Comparison of ENCODE assay signal across 5 fruit fly cellular contexts in genomic region chr3R:10356563-10357363, dm6.
TF ChIP-seq lines count a peak whose summit lies in the region.

No protein-coding gene starts in this region.

- no peak for TF ChIP-seq CTCF in whole organism, embryonic (GFP tag; optimal IDR thresholded peaks at IDR 0.05; lab: Kevin White, UChicago)

TF ChIP-seq in whole organism, adult, 20 proteins besides CTCF, POLR2A, EP300 and RAD21:
- TF ChIP-seq kay (GFP tag; lab: Kevin White, UChicago; ENCODE audit: borderline replicate concordance) (peak; percentile 51), CG7101 (tag; optimal IDR thresholded peaks at IDR 0.05; lab: Kevin White, UChicago) (peak; percentile 8), Hr96 (GFP tag; optimal IDR thresholded peaks at IDR 0.05; lab: Kevin White, UChicago) (peak; percentile 13), cic (GFP tag; optimal IDR thresholded peaks at IDR 0.05; lab: Kevin White, UChicago) (no peak), CG7045 (GFP tag; optimal IDR thresholded peaks at IDR 0.05; lab: Kevin White, UChicago) (no peak), tj (GFP tag; optimal IDR thresholded peaks at IDR 0.05; lab: Kevin White, UChicago) (no peak), pad (GFP tag; optimal IDR thresholded peaks at IDR 0.05; lab: Kevin White, UChicago) (peak; percentile 94), CG11617 (GFP tag; optimal IDR thresholded peaks at IDR 0.05; lab: Kevin White, UChicago) (peak; percentile 14)

TF ChIP-seq in whole organism, embryonic, 481 proteins besides CTCF, POLR2A, EP300 and RAD21 (continues in another document):
- TF ChIP-seq bowl (GFP tag; IDR thresholded peaks at IDR 0.05; lab: Robert Waterston, UW), result no peak
- TF ChIP-seq amos (GFP tag; IDR thresholded peaks at IDR 0.05; lab: Robert Waterston, UW; ENCODE audit: partially characterized antibody), result no peak
- peak; percentile 0 for TF ChIP-seq psq (GFP tag; optimal IDR thresholded peaks at IDR 0.05; lab: Kevin White, UChicago)
- peak; percentile 41 for TF ChIP-seq CG17802 (tag; optimal IDR thresholded peaks at IDR 0.05; lab: Kevin White, UChicago)
- peak; percentile 57 for TF ChIP-seq Camta (GFP tag; optimal IDR thresholded peaks at IDR 0.05; lab: Kevin White, UChicago)
- TF ChIP-seq CG9727 (GFP tag; optimal IDR thresholded peaks at IDR 0.05; lab: Kevin White, UChicago), result peak; percentile 93
- TF ChIP-seq gcm2 (GFP tag; optimal IDR thresholded peaks at IDR 0.05; lab: Kevin White, UChicago), result peak; percentile 48
- TF ChIP-seq CG6791 (GFP tag; IDR thresholded peaks at IDR 0.05; lab: Robert Waterston, UW; ENCODE audit: partially characterized antibody), result no peak
- peak; percentile 79 for TF ChIP-seq CG3838 (GFP tag; optimal IDR thresholded peaks at IDR 0.05; lab: Kevin White, UChicago)
- TF ChIP-seq CG10979 (tag; optimal IDR thresholded peaks at IDR 0.05; lab: Kevin White, UChicago), result peak; percentile 89
- no peak for TF ChIP-seq al (GFP tag; IDR thresholded peaks at IDR 0.05; lab: Robert Waterston, UW)
- TF ChIP-seq unpg (GFP tag; optimal IDR thresholded peaks at IDR 0.05; lab: Kevin White, UChicago), result peak; percentile 86
- TF ChIP-seq CG3281 (GFP tag; optimal IDR thresholded peaks at IDR 0.05; lab: Kevin White, UChicago), result peak; percentile 79
- peak; percentile 70 for TF ChIP-seq tin (GFP tag; optimal IDR thresholded peaks at IDR 0.05; lab: Kevin White, UChicago)
- TF ChIP-seq chn (GFP tag; optimal IDR thresholded peaks at IDR 0.05; lab: Kevin White, UChicago), result peak; percentile 66
- peak; percentile 66 for TF ChIP-seq eyg (GFP tag; optimal IDR thresholded peaks at IDR 0.05; lab: Kevin White, UChicago)
- peak; percentile 80 for TF ChIP-seq CG2120 (GFP tag; optimal IDR thresholded peaks at IDR 0.05; lab: Kevin White, UChicago)
- peak; percentile 82 for TF ChIP-seq CG12659 (GFP tag; optimal IDR thresholded peaks at IDR 0.05; lab: Kevin White, UChicago)
- TF ChIP-seq CG10147 (GFP tag; optimal IDR thresholded peaks at IDR 0.05; lab: Kevin White, UChicago), result peak; percentile 67
- peak; percentile 76 for TF ChIP-seq bcd (GFP tag; optimal IDR thresholded peaks at IDR 0.05; lab: Kevin White, UChicago)
- TF ChIP-seq eve (GFP tag; optimal IDR thresholded peaks at IDR 0.05; lab: Kevin White, UChicago), result no peak

TF ChIP-seq in whole organism, prepupa, 60 proteins besides CTCF, POLR2A, EP300 and RAD21 (continues in another document):
- TF ChIP-seq CG8119 (GFP tag; IDR thresholded peaks at IDR 0.05; lab: Robert Waterston, UW) (no peak), CG3919 (GFP tag; optimal IDR thresholded peaks at IDR 0.05; lab: Kevin White, UChicago) (peak; percentile 94), eg (GFP tag; IDR thresholded peaks at IDR 0.05; lab: Robert Waterston, UW) (no peak), dsx (GFP tag; optimal IDR thresholded peaks at IDR 0.05; lab: Kevin White, UChicago; ENCODE audit: poor library complexity, severe bottlenecking) (peak; percentile 95), salr (GFP tag; optimal IDR thresholded peaks at IDR 0.05; lab: Kevin White, UChicago) (peak; percentile 75 to 95), Met (GFP tag; optimal IDR thresholded peaks at IDR 0.05; lab: Kevin White, UChicago) (peak; percentile 96), Hr39 (GFP tag; optimal IDR thresholded peaks at IDR 0.05; lab: Kevin White, UChicago) (peak; percentile 93), CG1621 (tag; optimal IDR thresholded peaks at IDR 0.05; lab: Kevin White, UChicago) (peak; percentile 81), Sox15 (GFP tag; optimal IDR thresholded peaks at IDR 0.05; lab: Kevin White, UChicago) (peak; percentile 73), CG11902 (GFP tag; optimal IDR thresholded peaks at IDR 0.05; lab: Kevin White, UChicago) (peak; percentile 80), CG4318 (GFP tag; optimal IDR thresholded peaks at IDR 0.05; lab: Kevin White, UChicago) (peak; percentile 76), OdsH (GFP tag; optimal IDR thresholded peaks at IDR 0.05; lab: Kevin White, UChicago) (peak; percentile 87), Blimp-1 (GFP tag; optimal IDR thresholded peaks at IDR 0.05; lab: Kevin White, UChicago) (peak; percentile 98), Ets21C (GFP tag; optimal IDR thresholded peaks at IDR 0.05; lab: Kevin White, UChicago) (peak; percentile 86), fd59A (GFP tag; optimal IDR thresholded peaks at IDR 0.05; lab: Kevin White, UChicago) (peak; percentile 86), CG10669 (GFP tag; optimal IDR thresholded peaks at IDR 0.05; lab: Kevin White, UChicago) (peak; percentile 92), CG8632 (GFP tag; optimal IDR thresholded peaks at IDR 0.05; lab: Kevin White, UChicago) (peak; percentile 90), Eip78C (GFP tag; lab: Kevin White, UChicago) (peak; percentile 98), CG31627 (GFP tag; optimal IDR thresholded peaks at IDR 0.05; lab: Kevin White, UChicago) (peak; percentile 92), Gug (GFP tag; IDR thresholded peaks at IDR 0.05; lab: Robert Waterston, UW) (no peak), acj6 (GFP tag; optimal IDR thresholded peaks at IDR 0.05; lab: Kevin White, UChicago) (peak; percentile 92), vri (GFP tag; optimal IDR thresholded peaks at IDR 0.05; lab: Kevin White, UChicago) (peak; percentile 92)

TF ChIP-seq in whole organism, pupa, 21 proteins besides CTCF, POLR2A, EP300 and RAD21:
- TF ChIP-seq CG10348 (GFP tag; IDR thresholded peaks at IDR 0.05; lab: Robert Waterston, UW) (no peak), CG8301 (tag; optimal IDR thresholded peaks at IDR 0.05; lab: Kevin White, UChicago) (peak; percentile 93), CG32121 (GFP tag; IDR thresholded peaks at IDR 0.05; lab: Robert Waterston, UW) (no peak), fd96Ca (GFP tag; IDR thresholded peaks at IDR 0.05; lab: Robert Waterston, UW) (peak; percentile 43; the same call in 2 of the 3 replicates), D1 (tag; optimal IDR thresholded peaks at IDR 0.05; lab: Kevin White, UChicago) (peak; percentile 78), CG12605 (GFP tag; IDR thresholded peaks at IDR 0.05; lab: Robert Waterston, UW) (no peak), CG9948 (tag; optimal IDR thresholded peaks at IDR 0.05; lab: Kevin White, UChicago) (peak; percentile 90), CG14655 (GFP tag; optimal IDR thresholded peaks at IDR 0.05; lab: Kevin White, UChicago) (peak; percentile 93), Pif1B (GFP tag; optimal IDR thresholded peaks at IDR 0.05; lab: Kevin White, UChicago) (peak; percentile 90), Snoo (tag; optimal IDR thresholded peaks at IDR 0.05; lab: Kevin White, UChicago) (peak; percentile 75), Pif1A (GFP tag; optimal IDR thresholded peaks at IDR 0.05; lab: Kevin White, UChicago) (peak; percentile 90), CG15710 (tag; optimal IDR thresholded peaks at IDR 0.05; lab: Kevin White, UChicago) (peak; percentile 91), CG4496 (GFP tag; IDR thresholded peaks at IDR 0.05; lab: Robert Waterston, UW) (no peak), CG34367 (tag; optimal IDR thresholded peaks at IDR 0.05; lab: Kevin White, UChicago) (peak; percentile 88), CG8159 (tag; optimal IDR thresholded peaks at IDR 0.05; lab: Kevin White, UChicago) (peak; percentile 92), CG17806 (tag; optimal IDR thresholded peaks at IDR 0.05; lab: Kevin White, UChicago) (peak; percentile 90), gl (tag; optimal IDR thresholded peaks at IDR 0.05; lab: Kevin White, UChicago) (peak; percentile 83), CG13204 (GFP tag; optimal IDR thresholded peaks at IDR 0.05; lab: Kevin White, UChicago) (peak; percentile 80)

TF ChIP-seq in whole organism, wandering third instar larva, 38 proteins besides CTCF, POLR2A, EP300 and RAD21 (continues in another document):
- TF ChIP-seq sage (GFP tag; optimal IDR thresholded peaks at IDR 0.05; lab: Kevin White, UChicago) (peak; percentile 87), Dif (GFP tag; optimal IDR thresholded peaks at IDR 0.05; lab: Kevin White, UChicago; ENCODE audit: partially characterized antibody) (no peak), psq (GFP tag; optimal IDR thresholded peaks at IDR 0.05; lab: Kevin White, UChicago) (peak; percentile 94), Hnf4 (GFP tag; optimal IDR thresholded peaks at IDR 0.05; lab: Kevin White, UChicago) (peak; percentile 92), Sp1 (GFP tag; optimal IDR thresholded peaks at IDR 0.05; lab: Kevin White, UChicago) (peak; percentile 96), dl (GFP tag; optimal IDR thresholded peaks at IDR 0.05; lab: Kevin White, UChicago; ENCODE audit: insufficient read depth in 1 of 2, partially characterized antibody in 2 of 2) (no peak), brk (GFP tag; optimal IDR thresholded peaks at IDR 0.05; lab: Kevin White, UChicago) (peak; percentile 75), GATAd (GFP tag; optimal IDR thresholded peaks at IDR 0.05; lab: Kevin White, UChicago) (peak; percentile 46), h (GFP tag; optimal IDR thresholded peaks at IDR 0.05; lab: Kevin White, UChicago) (peak; percentile 95), rgr (GFP tag; optimal IDR thresholded peaks at IDR 0.05; lab: Kevin White, UChicago) (peak; percentile 93), sv (GFP tag; optimal IDR thresholded peaks at IDR 0.05; lab: Kevin White, UChicago) (peak; percentile 86), pan (optimal IDR thresholded peaks at IDR 0.05; lab: Kevin White, UChicago) (no peak), usp (GFP tag; optimal IDR thresholded peaks at IDR 0.05; lab: Kevin White, UChicago) (no peak), br (GFP tag; optimal IDR thresholded peaks at IDR 0.05; lab: Kevin White, UChicago) (peak; percentile 93), foxo (GFP tag; optimal IDR thresholded peaks at IDR 0.05; lab: Kevin White, UChicago) (peak; percentile 43 to 95), Abd-B (GFP tag; optimal IDR thresholded peaks at IDR 0.05; lab: Kevin White, UChicago) (no peak), fru (GFP tag; optimal IDR thresholded peaks at IDR 0.05; lab: Kevin White, UChicago) (peak; percentile 96), dmrt93B (GFP tag; optimal IDR thresholded peaks at IDR 0.05; lab: Kevin White, UChicago) (peak; percentile 78), Mio (GFP tag; optimal IDR thresholded peaks at IDR 0.05; lab: Kevin White, UChicago) (peak; percentile 47), CrebA (GFP tag; optimal IDR thresholded peaks at IDR 0.05; lab: Kevin White, UChicago; ENCODE audit: borderline replicate concordance) (peak; percentile 32), tai (GFP tag; optimal IDR thresholded peaks at IDR 0.05; lab: Kevin White, UChicago) (no peak), Hr83 (GFP tag; optimal IDR thresholded peaks at IDR 0.05; lab: Kevin White, UChicago; ENCODE audit: poor library complexity, severe bottlenecking) (peak; percentile 8), woc (GFP tag; optimal IDR thresholded peaks at IDR 0.05; lab: Kevin White, UChicago) (peak; percentile 97), jim (GFP tag; optimal IDR thresholded peaks at IDR 0.05; lab: Kevin White, UChicago) (no peak), Jra (GFP tag; optimal IDR thresholded peaks at IDR 0.05; lab: Kevin White, UChicago) (peak; percentile 88), Rel (GFP tag; optimal IDR thresholded peaks at IDR 0.05; lab: Kevin White, UChicago) (peak; percentile 89), Rel (tag; optimal IDR thresholded peaks at IDR 0.05; lab: Kevin White, UChicago) (peak; percentile 75), N (GFP tag; optimal IDR thresholded peaks at IDR 0.05; lab: Kevin White, UChicago) (no peak), lola (GFP tag; optimal IDR thresholded peaks at IDR 0.05; lab: Kevin White, UChicago) (no peak), HLH106 (tag; optimal IDR thresholded peaks at IDR 0.05; lab: Kevin White, UChicago) (peak; percentile 94)
